Fruit fly (Drosophila melanogaster) S2 (cell line): ENCODE measurements around the gene Sptz.

Experiments
- CG8478 ChIP-seq: fragments of >200 bp; optimal IDR thresholded peaks from 2 replicates; lab custom pipeline; 2018
- CTCF ChIP-seq, 2 experiments: fragments of >200 bp; optimal IDR thresholded peaks; 2 replicates each; lab custom pipeline; 2018

The Sptz gene

dm6 chr3R:11435537-11436234, 13.8 kb downstream of the Sptz start, which contains the start of the genes Exd2 and CG5281:
Gene Exd2 (minus strand): TSS chr3R:11435703.
Gene CG5281 (plus strand): TSS chr3R:11435850.
- no peak for TF ChIP-seq CTCF (optimal IDR thresholded peaks at IDR 0.05; lab: Kevin White, UChicago)
- TF ChIP-seq CG8478 (lab: Kevin White, UChicago), result no peak

- TF ChIP-seq CTCF (optimal IDR thresholded peaks at IDR 0.05; lab: Kevin White, UChicago) (peak in 1 of 2 experiments; percentile 31), CG8478 (lab: Kevin White, UChicago) (no peak)
Observed at dm6 chr3R:11437528-11437927, 15.6 kb downstream of the Sptz start, which contains the start of gene CG17230. Gene CG17230 (plus strand): TSS chr3R:11437785.

dm6 chr3R:11441038-11441437, 19.1 kb downstream of the Sptz start:
- TF ChIP-seq CG8478 (lab: Kevin White, UChicago), result no peak
- TF ChIP-seq CTCF (optimal IDR thresholded peaks at IDR 0.05; lab: Kevin White, UChicago), result no peak

dm6 chr3R:11449688-11450087, 27.8 kb downstream of the Sptz start:
- TF ChIP-seq CTCF (optimal IDR thresholded peaks at IDR 0.05; lab: Kevin White, UChicago) (no peak), CG8478 (lab: Kevin White, UChicago) (no peak)

- TF ChIP-seq CG8478 (lab: Kevin White, UChicago) (no peak), CTCF (optimal IDR thresholded peaks at IDR 0.05; lab: Kevin White, UChicago) (no peak)
Observed at dm6 chr3R:11451207-11451841, 29.4 kb downstream of the Sptz start, which contains the start of gene sals. Gene sals (minus strand): TSS chr3R:11451791.

- TF ChIP-seq CTCF (optimal IDR thresholded peaks at IDR 0.05; lab: Kevin White, UChicago), result no peak
- no peak for TF ChIP-seq CG8478 (lab: Kevin White, UChicago)
Observed at dm6 chr3R:11452041-11452440, 30.1 kb downstream of the Sptz start.

dm6 chr3R:11454210-11454904, 32.5 kb downstream of the Sptz start:
- TF ChIP-seq CTCF (optimal IDR thresholded peaks at IDR 0.05; lab: Kevin White, UChicago) (no peak), CG8478 (lab: Kevin White, UChicago) (no peak)

dm6 chr3R:11456539-11456938, 34.6 kb downstream of the Sptz start:
- TF ChIP-seq CG8478 (lab: Kevin White, UChicago), result no peak
- TF ChIP-seq CTCF (optimal IDR thresholded peaks at IDR 0.05; lab: Kevin White, UChicago), result no peak

dm6 chr3R:11457286-11457685, 35.4 kb downstream of the Sptz start:
- TF ChIP-seq CTCF (optimal IDR thresholded peaks at IDR 0.05; lab: Kevin White, UChicago) (no peak), CG8478 (lab: Kevin White, UChicago) (no peak)

- TF ChIP-seq CTCF (optimal IDR thresholded peaks at IDR 0.05; lab: Kevin White, UChicago) (no peak), CG8478 (lab: Kevin White, UChicago) (no peak)
Observed at dm6 chr3R:11458022-11458850, 36.3 kb downstream of the Sptz start.

- TF ChIP-seq CTCF (optimal IDR thresholded peaks at IDR 0.05; lab: Kevin White, UChicago) (no peak), CG8478 (lab: Kevin White, UChicago) (no peak)
Observed at dm6 chr3R:11458851-11459175, 36.9 kb downstream of the Sptz start.

dm6 chr3R:11460502-11461358, 38.8 kb downstream of the Sptz start, which contains the start of gene PGRP-LB:
Gene PGRP-LB (minus strand): TSS chr3R:11460552.
- TF ChIP-seq CG8478 (lab: Kevin White, UChicago) (no peak), CTCF (optimal IDR thresholded peaks at IDR 0.05; lab: Kevin White, UChicago) (no peak)

dm6 chr3R:11467812-11468211, 45.9 kb downstream of the Sptz start:
- TF ChIP-seq CG8478 (lab: Kevin White, UChicago) (no peak), CTCF (optimal IDR thresholded peaks at IDR 0.05; lab: Kevin White, UChicago) (no peak)
